Worm (Caenorhabditis elegans) whole organism, L4 larva: Measurements from ENCODE around the gene C56A3.4.

Source experiments
- F49E8.2 ChIP-seq: sonication (generic microtip); optimal IDR thresholded peaks from 2 replicates; lab custom pipeline; 2016; ENCODE audit warnings: missing compliant biosample characterization, mild to moderate bottlenecking, missing genetic modification characterization, borderline replicate concordance
- daf-19 ChIP-seq: fragments of 200-800 bp; sonication (Bioruptor generic); conservative IDR thresholded peaks from 2 replicates; pipeline ENCODE4 v1.3.6; 2022; ENCODE audit warnings: missing genetic modification characterization, missing compliant biosample characterization
- mep-1 ChIP-seq: fragments of 150-350 bp; sonication (generic microtip); optimal IDR thresholded peaks from 3 replicates; lab custom pipeline; 2014; ENCODE audit warnings: missing biosample characterization, missing genetic modification characterization
- spr-1 ChIP-seq: sonication (generic microtip); optimal IDR thresholded peaks from 2 replicates; lab custom pipeline; 2016; ENCODE audit warnings: mild to moderate bottlenecking, missing genetic modification characterization, missing compliant biosample characterization
- ztf-11 ChIP-seq: fragments of 150-350 bp; optimal IDR thresholded peaks from 2 replicates; lab custom pipeline; 2014; ENCODE audit warnings: missing biosample characterization, missing genetic modification characterization

ce11 chrV:13591504-13592174, 40.1 kb upstream of the C56A3.4 start, which contains the start of gene tbcb-1:
- TF ChIP-seq spr-1 (tag; lab: Kevin White, UChicago) (no peak), mep-1 (tag; lab: Kevin White, UChicago) (no peak), F49E8.2 (tag; lab: Kevin White, UChicago) (no peak), ztf-11 (no peak), daf-19 (GFP tag; lab: Robert Waterston, UW) (no peak)
